Worm (Caenorhabditis elegans): Measurements from ENCODE around the gene Y116F11B.8.

Y116F11B.8 gene

DNA sequence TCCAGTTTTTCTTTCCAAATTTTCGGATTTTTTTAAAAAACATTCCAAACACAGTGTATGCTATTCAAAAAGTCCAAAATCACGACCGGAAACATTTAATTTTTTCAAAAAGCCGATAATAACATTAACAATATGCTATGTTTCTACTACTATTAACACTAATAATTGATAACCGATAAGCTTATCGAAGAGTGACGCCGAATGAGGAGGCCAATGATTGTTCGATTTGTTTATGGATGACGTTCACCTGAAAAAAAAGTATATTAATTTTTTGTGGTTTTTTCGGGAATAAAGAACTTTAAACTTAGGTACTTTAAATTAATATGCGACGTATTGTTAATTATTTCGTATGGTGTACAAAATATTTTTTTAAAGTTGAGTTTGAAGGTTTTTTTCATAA lies 40.5 kb downstream of the Y116F11B.8 start:
- TF ChIP-seq ama-1 (optimal IDR thresholded peaks at IDR 0.05) (no peak), ama-1 (GFP tag; optimal IDR thresholded peaks at IDR 0.05) (no peak), unc-130 (GFP tag; optimal IDR thresholded peaks at IDR 0.05) (no peak), efl-1 (GFP tag; optimal IDR thresholded peaks at IDR 0.05) (no peak), ceh-91 (GFP tag; IDR thresholded peaks at IDR 0.05) (no peak), F23B12.7 (tag; optimal IDR thresholded peaks at IDR 0.05; ENCODE audit: insufficient read depth) (no peak), mcd-1 (GFP tag; IDR thresholded peaks at IDR 0.05) (no peak), B0261.1 (tag; optimal IDR thresholded peaks at IDR 0.05) (no peak), gei-17 (GFP tag; optimal IDR thresholded peaks at IDR 0.05) (no peak), atf-7 (tag; optimal IDR thresholded peaks at IDR 0.05) (no peak), Y79H2A.3 (GFP tag; conservative IDR thresholded peaks at IDR 0.05) (no peak), tbx-9 (tag; optimal IDR thresholded peaks at IDR 0.05; ENCODE audit: borderline replicate concordance) (no peak), hmg-20 (GFP tag; IDR thresholded peaks at IDR 0.05) (no peak), D2030.7 (GFP tag; IDR thresholded peaks at IDR 0.05) (no peak), hrde-1 (tag; optimal IDR thresholded peaks at IDR 0.05; ENCODE audit: borderline replicate concordance) (no peak)

ce11 chrV:19899167-19899566 lies 41.7 kb downstream of the Y116F11B.8 start, which contains the start of gene Y116F11B.14:
Y116F11B.14 (plus strand) TSS chrV:19899467.
- TF ChIP-seq athp-1 (tag; optimal IDR thresholded peaks at IDR 0.05) (no peak), lin-40 (tag; optimal IDR thresholded peaks at IDR 0.05) (no peak), C06A6.2 (GFP tag; conservative IDR thresholded peaks at IDR 0.05) (no peak), ekl-4 (GFP tag; IDR thresholded peaks at IDR 0.05) (no peak), him-1 (tag; optimal IDR thresholded peaks at IDR 0.05) (no peak), hlh-12 (tag; optimal IDR thresholded peaks at IDR 0.05) (no peak), dpff-1 (tag; optimal IDR thresholded peaks at IDR 0.05) (no peak), snpc-1.3 (tag; optimal IDR thresholded peaks at IDR 0.05; ENCODE audit: insufficient read depth) (no peak), lsy-27 (tag; optimal IDR thresholded peaks at IDR 0.05; ENCODE audit: borderline replicate concordance, insufficient read depth) (no peak), xnd-1 (tag; optimal IDR thresholded peaks at IDR 0.05) (no peak), unc-130 (GFP tag; optimal IDR thresholded peaks at IDR 0.05) (no peak), tlf-1 (GFP tag; optimal IDR thresholded peaks at IDR 0.05) (no peak), ceh-27 (GFP tag; optimal IDR thresholded peaks at IDR 0.05) (no peak), D2030.7 (GFP tag; IDR thresholded peaks at IDR 0.05) (no peak), B0019.2 (GFP tag; conservative IDR thresholded peaks at IDR 0.05) (no peak), F55B11.4 (tag; optimal IDR thresholded peaks at IDR 0.05; ENCODE audit: borderline replicate concordance, insufficient read depth) (no peak), ceh-79 (tag; optimal IDR thresholded peaks at IDR 0.05) (no peak), tbp1 (GFP tag; optimal IDR thresholded peaks at IDR 0.05) (no peak)

- no peak for TF ChIP-seq sdz-38 (tag; optimal IDR thresholded peaks at IDR 0.05)
- no peak for TF ChIP-seq ztf-6 (GFP tag; IDR thresholded peaks at IDR 0.05)
- TF ChIP-seq zim-3 (tag; optimal IDR thresholded peaks at IDR 0.05), result no peak
- no peak for TF ChIP-seq ceh-100 (GFP tag; IDR thresholded peaks at IDR 0.05)
- TF ChIP-seq snpc-3.4 (tag; optimal IDR thresholded peaks at IDR 0.05), result no peak
- TF ChIP-seq Y56A3A.18 (GFP tag; IDR thresholded peaks at IDR 0.05), result no peak
- no peak for TF ChIP-seq B0261.1 (tag; optimal IDR thresholded peaks at IDR 0.05)
Measured at ce11 chrV:19901826-19902225, 44.4 kb downstream of the Y116F11B.8 start.
